Fruit fly (Drosophila melanogaster) whole organism: ENCODE results near the gene CG5116.

ENCODE experiments used
- CG8478 ChIP-seq: fragments of >200 bp; optimal IDR thresholded peaks from 2 replicates; lab custom pipeline; 2018; ENCODE audit warnings: inconsistent platforms
- pan ChIP-seq: fragments of >200 bp; optimal IDR thresholded peaks from 2 replicates; lab custom pipeline; 2017
- psq ChIP-seq: fragments of >200 bp; optimal IDR thresholded peaks from 2 replicates; lab custom pipeline; 2017
- usp ChIP-seq: fragments of >200 bp; optimal IDR thresholded peaks from 2 replicates; lab custom pipeline; 2017; ENCODE audit warnings: missing biosample characterization, missing genetic modification characterization, mixed read lengths

DNA sequence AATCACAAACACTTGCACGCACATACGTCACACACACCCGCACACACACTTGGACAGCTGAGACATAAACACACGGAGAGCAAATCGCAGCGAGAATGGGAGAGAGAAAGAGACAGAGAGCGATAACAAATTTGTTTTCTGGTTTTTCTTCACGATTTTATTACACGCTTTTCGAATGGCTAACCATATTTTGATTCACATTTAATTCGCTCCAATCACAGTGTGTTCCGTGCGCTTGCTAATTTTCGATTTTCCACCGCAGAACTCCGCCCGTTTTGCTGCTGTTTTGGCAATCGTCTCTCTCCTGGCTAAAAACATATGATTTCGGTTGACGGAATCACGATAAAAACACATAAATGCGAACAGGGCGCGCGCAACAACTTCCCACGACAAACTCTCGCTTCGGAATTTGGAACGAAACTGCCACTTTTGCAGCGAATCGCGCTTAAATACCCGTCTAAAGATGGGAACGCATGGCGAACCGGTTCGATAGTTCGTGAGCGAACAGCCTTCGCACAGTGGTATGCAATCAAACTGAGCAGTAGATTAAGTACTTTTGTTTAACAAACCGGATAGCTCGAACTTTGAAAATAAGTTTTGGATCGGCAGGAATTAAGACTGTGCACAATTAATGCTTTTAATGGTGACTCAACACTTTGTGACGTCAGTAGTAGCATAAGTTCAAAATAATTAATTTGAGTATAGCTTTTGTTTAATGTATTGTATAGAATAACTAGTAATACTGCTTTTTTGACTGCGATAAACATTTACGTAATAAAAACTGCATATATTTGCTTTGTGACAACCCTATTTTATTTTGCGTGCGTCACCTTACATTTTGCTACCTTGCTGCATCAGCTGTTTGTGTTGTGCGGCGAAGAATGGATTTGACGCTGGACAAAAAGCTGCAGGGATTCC lies 10.0 kb upstream of the CG5116 start, which contains the start of the genes Fur1 and Vps33B:
- no peak for TF ChIP-seq usp (GFP tag; lab: Kevin White, UChicago)
- no peak for TF ChIP-seq pan (lab: Kevin White, UChicago)
- no peak for TF ChIP-seq psq
- TF ChIP-seq CG8478: no peak
